Worm (Caenorhabditis elegans): ENCODE data around the gene ipp-5.

- TF ChIP-seq ama-1 (optimal IDR thresholded peaks at IDR 0.05) = no peak
- no peak for TF ChIP-seq ama-1 (GFP tag; optimal IDR thresholded peaks at IDR 0.05)
- no peak for TF ChIP-seq lsy-27 (tag; optimal IDR thresholded peaks at IDR 0.05; ENCODE audit: borderline replicate concordance, insufficient read depth)
- TF ChIP-seq nhr-179 (tag; optimal IDR thresholded peaks at IDR 0.05) = no peak
- TF ChIP-seq unc-130 (GFP tag; optimal IDR thresholded peaks at IDR 0.05) = no peak
Measured at ce11 chrX:6015096-6015495, 16.2 kb upstream of the ipp-5 start, which contains the start of gene C09B8.8.

Measured in whole organism, young adult.